Fruit fly (Drosophila melanogaster) whole organism, embryonic: ENCODE data around the gene CG44040.

Experiments used
- Awh ChIP-seq: fragments of 200-800 bp; sonication (Bioruptor generic); IDR thresholded peaks from 2 replicates; pipeline ENCODE4, ENCODE4 v1.3.6; 2022; ENCODE audit warnings: missing biosample characterization, missing genetic modification characterization
- Blimp-1 ChIP-seq: fragments of 200-800 bp; sonication (Bioruptor generic); optimal IDR thresholded peaks from 3 replicates; lab custom pipeline; 2018; ENCODE audit warnings: missing biosample characterization, missing genetic modification characterization, mild to moderate bottlenecking, moderate library complexity, missing genetic modification reagents
- BtbVII ChIP-seq: fragments of 200-800 bp; sonication (Bioruptor generic); optimal IDR thresholded peaks from 3 replicates; lab custom pipeline; 2017; ENCODE audit warnings: missing biosample characterization, mild to moderate bottlenecking, missing genetic modification characterization
- Bteb2 ChIP-seq: fragments of 200-800 bp; sonication (Bioruptor generic); optimal IDR thresholded peaks from 2 replicates; lab custom pipeline; 2016; ENCODE audit warnings: missing biosample characterization, missing genetic modification characterization
- CG10147 ChIP-seq: fragments of 200-800 bp; sonication (Bioruptor generic); optimal IDR thresholded peaks from 2 replicates; lab custom pipeline; 2019; ENCODE audit warnings: missing biosample characterization, mild to moderate bottlenecking, missing genetic modification characterization, moderate library complexity
- CG13624 ChIP-seq: fragments of 200-800 bp; sonication (Bioruptor generic); optimal IDR thresholded peaks from 2 replicates; lab custom pipeline; 2016; ENCODE audit warnings: missing biosample characterization, missing genetic modification characterization
- CG1832 ChIP-seq: fragments of 200-800 bp; sonication (Bioruptor generic); optimal IDR thresholded peaks from 2 replicates; lab custom pipeline; 2017; ENCODE audit warnings: missing biosample characterization, mild to moderate bottlenecking, missing genetic modification characterization, inconsistent platforms
- CG2116 ChIP-seq: fragments of 200-800 bp; sonication (Bioruptor generic); optimal IDR thresholded peaks from 3 replicates; lab custom pipeline; 2018; ENCODE audit warnings: missing biosample characterization, mild to moderate bottlenecking, missing genetic modification characterization
- CG31388 ChIP-seq: fragments of 200-800 bp; sonication (Bioruptor generic); optimal IDR thresholded peaks from 2 replicates; lab custom pipeline; 2016; ENCODE audit warnings: missing biosample characterization, missing genetic modification characterization
- CG32767 ChIP-seq: fragments of 200-800 bp; sonication (Bioruptor generic); IDR thresholded peaks from 2 replicates; pipeline ENCODE4 v1.3.6; 2022; ENCODE audit warnings: missing biosample characterization, missing genetic modification characterization
- CG4404 ChIP-seq: fragments of 200-800 bp; sonication (Bioruptor generic); IDR thresholded peaks from 2 replicates; pipeline ENCODE4 v1.3.6; 2022; ENCODE audit warnings: missing biosample characterization, missing genetic modification characterization
- CG5245 ChIP-seq: fragments of 200-800 bp; sonication (Bioruptor generic); optimal IDR thresholded peaks from 3 replicates; lab custom pipeline; 2016; ENCODE audit warnings: missing biosample characterization, missing genetic modification characterization
- CG8290 ChIP-seq, 3 experiments: fragments of 200-800 bp; sonication (Bioruptor generic); optimal IDR thresholded peaks; 2 replicates each; lab custom pipeline; 2016 to 2019; ENCODE audit warnings: missing biosample characterization in 3 of 3, missing genetic modification characterization in 3 of 3, mild to moderate bottlenecking in 2 of 3, moderate library complexity in 1 of 3
- CG9609 ChIP-seq: fragments of 200-800 bp; sonication (Bioruptor generic); optimal IDR thresholded peaks from 3 replicates; lab custom pipeline; 2016; ENCODE audit warnings: missing biosample characterization, missing genetic modification characterization
- CkIIα-i1 ChIP-seq: fragments of 200-800 bp; sonication (Bioruptor generic); IDR thresholded peaks from 2 replicates; pipeline ENCODE4 v1.3.6; 2022; ENCODE audit warnings: missing biosample characterization, missing genetic modification characterization
- Hr39 ChIP-seq: fragments of >200 bp; optimal IDR thresholded peaks from 2 replicates; lab custom pipeline; 2017
- Meics ChIP-seq: fragments of 200-800 bp; sonication (Bioruptor generic); optimal IDR thresholded peaks from 2 replicates; lab custom pipeline; 2017; ENCODE audit warnings: missing biosample characterization, mild to moderate bottlenecking, missing genetic modification characterization
- Oaz ChIP-seq: fragments of 200-800 bp; sonication (Bioruptor generic); IDR thresholded peaks from 2 replicates; pipeline ENCODE4 v1.3.6; 2022; ENCODE audit warnings: missing biosample characterization, missing genetic modification characterization
- Poxn ChIP-seq: fragments of 200-800 bp; sonication (Bioruptor generic); IDR thresholded peaks from 2 replicates; pipeline ENCODE4 v1.3.6; 2022; ENCODE audit warnings: missing biosample characterization, missing genetic modification characterization
- Ptx1 ChIP-seq: fragments of 200-800 bp; sonication (Bioruptor generic); IDR thresholded peaks from 2 replicates; pipeline ENCODE4 v1.3.6; 2022; ENCODE audit warnings: missing biosample characterization, missing genetic modification characterization
- Rfx ChIP-seq: fragments of 200-800 bp; sonication (Bioruptor generic); IDR thresholded peaks from 2 replicates; pipeline ENCODE4 v1.3.6; 2022; ENCODE audit warnings: missing biosample characterization, missing genetic modification characterization
- Sox100B ChIP-seq: fragments of 200-800 bp; sonication (Bioruptor generic); optimal IDR thresholded peaks from 3 replicates; lab custom pipeline; 2018; ENCODE audit warnings: missing biosample characterization, mild to moderate bottlenecking, missing genetic modification characterization
- Vsx1 ChIP-seq: fragments of 200-800 bp; sonication (Bioruptor generic); optimal IDR thresholded peaks from 2 replicates; lab custom pipeline; 2017; ENCODE audit warnings: missing biosample characterization, mild to moderate bottlenecking, missing genetic modification characterization, missing genetic modification reagents
- bowl ChIP-seq: fragments of 200-800 bp; sonication (Bioruptor generic); IDR thresholded peaks from 2 replicates; pipeline ENCODE4 v1.3.6; 2022; ENCODE audit warnings: missing biosample characterization, missing genetic modification characterization
- caup ChIP-seq: fragments of 200-800 bp; sonication (Bioruptor generic); optimal IDR thresholded peaks from 3 replicates; lab custom pipeline; 2017; ENCODE audit warnings: missing biosample characterization, mild to moderate bottlenecking, missing genetic modification characterization, moderate library complexity; ENCODE audit not compliant: severe bottlenecking
- crol ChIP-seq: fragments of 200-800 bp; sonication (Bioruptor generic); IDR thresholded peaks from 2 replicates; pipeline ENCODE4 v1.3.6; 2022; ENCODE audit warnings: missing biosample characterization, missing genetic modification characterization
- cwo ChIP-seq: fragments of 200-800 bp; sonication (Bioruptor generic); optimal IDR thresholded peaks from 3 replicates; lab custom pipeline; 2017; ENCODE audit warnings: missing biosample characterization, missing genetic modification characterization, mild to moderate bottlenecking, moderate library complexity, missing genetic modification reagents
- eve ChIP-seq, 2 experiments: fragments of >200 bp; optimal IDR thresholded peaks; 2 replicates each; lab custom pipeline; 2017; ENCODE audit warnings: missing biosample characterization in 2 of 2, missing genetic modification characterization in 2 of 2
- gsb ChIP-seq: fragments of 200-800 bp; sonication (Bioruptor generic); IDR thresholded peaks from 2 replicates; pipeline ENCODE4 v1.3.6; 2022; ENCODE audit warnings: missing biosample characterization, missing genetic modification characterization
- her ChIP-seq: fragments of 200-800 bp; sonication (Bioruptor generic); optimal IDR thresholded peaks from 2 replicates; lab custom pipeline; 2016; ENCODE audit warnings: missing biosample characterization, missing genetic modification characterization
- hth ChIP-seq: fragments of >200 bp; optimal IDR thresholded peaks from 2 replicates; lab custom pipeline; 2017; ENCODE audit warnings: inconsistent platforms
- lbe ChIP-seq: fragments of 200-800 bp; sonication (Bioruptor generic); optimal IDR thresholded peaks from 2 replicates; lab custom pipeline; 2016; ENCODE audit warnings: missing biosample characterization, mild to moderate bottlenecking, missing genetic modification characterization
- nmo ChIP-seq: fragments of 200-800 bp; sonication (Bioruptor generic); optimal IDR thresholded peaks from 2 replicates; lab custom pipeline; 2018; ENCODE audit warnings: missing biosample characterization, mild to moderate bottlenecking, missing genetic modification characterization, moderate library complexity
- p53 ChIP-seq: fragments of 200-800 bp; sonication (Bioruptor generic); optimal IDR thresholded peaks from 2 replicates; lab custom pipeline; 2016; ENCODE audit warnings: missing biosample characterization, missing genetic modification characterization
- pnt ChIP-seq: fragments of 200-800 bp; sonication (Bioruptor generic); optimal IDR thresholded peaks from 3 replicates; lab custom pipeline; 2016; ENCODE audit warnings: missing biosample characterization, missing genetic modification characterization
- pum ChIP-seq: fragments of 200-800 bp; sonication (Bioruptor generic); optimal IDR thresholded peaks from 2 replicates; lab custom pipeline; 2016; ENCODE audit warnings: missing biosample characterization, missing genetic modification characterization
- pzg ChIP-seq: fragments of 200-800 bp; sonication (Bioruptor generic); optimal IDR thresholded peaks from 3 replicates; lab custom pipeline; 2018; ENCODE audit warnings: missing biosample characterization, mild to moderate bottlenecking, missing genetic modification characterization, moderate library complexity
- sens ChIP-seq: fragments of 200-800 bp; sonication (Bioruptor generic); peaks from one replicate; lab custom pipeline; 2016; ENCODE audit warnings: missing biosample characterization, missing genetic modification characterization
- sens-2 ChIP-seq: fragments of 200-800 bp; sonication (Bioruptor generic); IDR thresholded peaks from 2 replicates; pipeline ENCODE4 v1.3.6; 2022; ENCODE audit warnings: missing biosample characterization, missing genetic modification characterization
- sima ChIP-seq: fragments of 200-800 bp; sonication (Bioruptor generic); optimal IDR thresholded peaks from 2 replicates; lab custom pipeline; 2016; ENCODE audit warnings: missing biosample characterization, missing genetic modification characterization
- wor ChIP-seq: fragments of 200-800 bp; sonication (Bioruptor generic); IDR thresholded peaks from 2 replicates; pipeline ENCODE4 v1.3.6; 2022; ENCODE audit warnings: missing biosample characterization, missing genetic modification characterization
- zfh1 ChIP-seq: fragments of 200-800 bp; sonication (Bioruptor generic); IDR thresholded peaks from 3 replicates; pipeline ENCODE4 v1.3.6; 2022; ENCODE audit warnings: missing biosample characterization, missing genetic modification characterization

CG44040 gene

dm6 chr3R:15293005-15293877 is 26.9 kb upstream of the CG44040 start (continued):
- no peak for TF ChIP-seq Ptx1
- TF ChIP-seq crol (GFP tag; lab: Robert Waterston, UW): peak; percentile 11; the same call in 1 of the 2 replicates
- no peak for TF ChIP-seq CG5245 (GFP tag; lab: Kevin White, UChicago)
- no peak for TF ChIP-seq CG1832 (GFP tag; lab: Kevin White, UChicago)
- TF ChIP-seq bowl: no peak
- peak; percentile 42 for TF ChIP-seq nmo (GFP tag; lab: Kevin White, UChicago)
- no peak for TF ChIP-seq CG8290 (GFP tag; optimal IDR thresholded peaks at IDR 0.05; lab: Kevin White, UChicago)
- no peak for TF ChIP-seq CG8290 (tag; optimal IDR thresholded peaks at IDR 0.05; lab: Kevin White, UChicago)
- TF ChIP-seq caup (GFP tag; lab: Kevin White, UChicago): peak; percentile 8
- no peak for TF ChIP-seq CG2116 (GFP tag; lab: Kevin White, UChicago)
- peak in 1 of 2 experiments; percentile 68 for TF ChIP-seq eve (GFP tag; optimal IDR thresholded peaks at IDR 0.05; lab: Kevin White, UChicago)
- TF ChIP-seq p53 (GFP tag; lab: Kevin White, UChicago): no peak
- peak; percentile 69 for TF ChIP-seq Awh (GFP tag; lab: Robert Waterston, UW)
- peak; percentile 25 for TF ChIP-seq pnt (GFP tag; lab: Kevin White, UChicago)
- peak; percentile 4 for TF ChIP-seq Bteb2 (GFP tag; lab: Kevin White, UChicago)
- peak; percentile 18 for TF ChIP-seq cwo (GFP tag; lab: Kevin White, UChicago)
- TF ChIP-seq Rfx (GFP tag; lab: Robert Waterston, UW): no peak
- TF ChIP-seq her (GFP tag; lab: Kevin White, UChicago): no peak
- TF ChIP-seq hth (lab: Kevin White, UChicago): no peak
- TF ChIP-seq Oaz (GFP tag; lab: Robert Waterston, UW): no peak
- TF ChIP-seq gsb (GFP tag; lab: Robert Waterston, UW): no peak
- peak; percentile 23 for TF ChIP-seq Blimp-1 (GFP tag; lab: Kevin White, UChicago)
- TF ChIP-seq wor (GFP tag; lab: Robert Waterston, UW): no peak
- TF ChIP-seq Vsx1 (GFP tag; lab: Kevin White, UChicago): no peak
- TF ChIP-seq CG31388 (GFP tag; lab: Kevin White, UChicago): no peak
- TF ChIP-seq CkIIα-i1 (GFP tag; lab: Robert Waterston, UW): no peak
- no peak for TF ChIP-seq sima (GFP tag; lab: Kevin White, UChicago)
- no peak for TF ChIP-seq Hr39 (lab: Kevin White, UChicago)
- no peak for TF ChIP-seq CG4404 (GFP tag; lab: Robert Waterston, UW)
- peak; percentile 19 for TF ChIP-seq CG10147 (GFP tag; lab: Kevin White, UChicago)
- peak; percentile 20 for TF ChIP-seq pum
- TF ChIP-seq sens-2 (GFP tag; lab: Robert Waterston, UW): no peak
- no peak for TF ChIP-seq CG9609 (GFP tag; lab: Kevin White, UChicago)
- TF ChIP-seq lbe (GFP tag; lab: Kevin White, UChicago): peak; percentile 10
- no peak for TF ChIP-seq pzg (GFP tag; lab: Kevin White, UChicago)
- no peak for TF ChIP-seq BtbVII (GFP tag; lab: Kevin White, UChicago)
- no peak for TF ChIP-seq Poxn (GFP tag; lab: Robert Waterston, UW)
- peak; percentile 33 for TF ChIP-seq Meics (GFP tag; lab: Kevin White, UChicago)
- no peak for TF ChIP-seq CG32767 (GFP tag; lab: Robert Waterston, UW)
- peak; percentile 77 for TF ChIP-seq sens (GFP tag; lab: Kevin White, UChicago)
- no peak for TF ChIP-seq zfh1 (GFP tag; lab: Robert Waterston, UW)
- peak; percentile 29 for TF ChIP-seq Sox100B (GFP tag; lab: Kevin White, UChicago)
- peak; percentile 29 for TF ChIP-seq CG13624 (GFP tag; lab: Kevin White, UChicago)
